Worm (Caenorhabditis elegans): ENCODE data around the gene K04C1.5.

The K04C1.5 gene

DNA sequence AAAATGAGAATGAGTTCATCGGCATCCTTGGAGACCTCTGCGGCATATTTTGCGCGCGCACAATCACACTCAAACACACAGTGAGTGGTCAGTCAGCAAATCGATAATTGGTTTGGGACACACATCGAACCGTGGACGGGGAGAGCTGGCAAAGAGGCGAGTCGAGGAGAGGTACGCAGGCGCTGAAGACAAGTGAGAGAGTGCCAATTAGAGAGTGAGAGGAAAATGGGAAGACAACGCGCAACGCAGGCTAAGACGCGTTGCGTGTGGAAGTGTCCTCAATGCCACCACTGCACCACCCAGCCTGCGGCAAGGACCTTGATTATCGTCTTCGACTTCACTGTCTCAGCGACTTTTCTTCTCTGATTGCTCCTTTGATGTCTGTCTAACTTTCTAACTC is 49.4 kb downstream of the K04C1.5 start (continued):
- TF ChIP-seq ceh-48 (tag; optimal IDR thresholded peaks at IDR 0.05) (peak; percentile 91), hlh-6 (tag; optimal IDR thresholded peaks at IDR 0.05) (no peak), ref-2 (tag; optimal IDR thresholded peaks at IDR 0.05) (peak; percentile 73), rnt-1 (tag; optimal IDR thresholded peaks at IDR 0.05) (peak; percentile 62), F13H6.1 (tag; optimal IDR thresholded peaks at IDR 0.05) (peak; percentile 9), pat-9 (tag; optimal IDR thresholded peaks at IDR 0.05) (no peak), ceh-22 (tag; optimal IDR thresholded peaks at IDR 0.05) (no peak), fax-1 (tag; optimal IDR thresholded peaks at IDR 0.05) (peak; percentile 41), sox-2 (GFP tag; IDR thresholded peaks at IDR 0.05) (no peak), hlh-30 (tag; optimal IDR thresholded peaks at IDR 0.05; ENCODE audit: insufficient read depth) (peak; percentile 37), mec-3 (tag; optimal IDR thresholded peaks at IDR 0.05; ENCODE audit: borderline replicate concordance) (no peak), K09A11.1 (tag; optimal IDR thresholded peaks at IDR 0.05; ENCODE audit: insufficient read depth) (no peak), odd-2 (tag; optimal IDR thresholded peaks at IDR 0.05) (no peak), ceh-2 (tag; optimal IDR thresholded peaks at IDR 0.05) (peak; percentile 60), che-1 (tag; optimal IDR thresholded peaks at IDR 0.05) (no peak), tbx-7 (tag; optimal IDR thresholded peaks at IDR 0.05) (no peak), Y22D7AL.16 (tag; optimal IDR thresholded peaks at IDR 0.05) (no peak), ceh-34 (tag; optimal IDR thresholded peaks at IDR 0.05) (peak; percentile 65), hlh-8 (tag; optimal IDR thresholded peaks at IDR 0.05) (no peak), unc-42 (tag; optimal IDR thresholded peaks at IDR 0.05) (peak; percentile 70), ceh-30 (tag; optimal IDR thresholded peaks at IDR 0.05) (no peak), ceh-24 (tag; optimal IDR thresholded peaks at IDR 0.05) (no peak), ceh-14 (tag; optimal IDR thresholded peaks at IDR 0.05) (peak; percentile 8), nfya-1 (tag; optimal IDR thresholded peaks at IDR 0.05) (peak; percentile 94), unc-3 (GFP tag; conservative IDR thresholded peaks at IDR 0.05) (no peak), unc-3 (tag; optimal IDR thresholded peaks at IDR 0.05) (no peak), pag-3 (tag; optimal IDR thresholded peaks at IDR 0.05; ENCODE audit: borderline replicate concordance) (no peak), pax-1 (tag; optimal IDR thresholded peaks at IDR 0.05) (no peak), C38D4.7 (GFP tag; optimal IDR thresholded peaks at IDR 0.05) (no peak), ceh-19 (GFP tag; optimal IDR thresholded peaks at IDR 0.05) (no peak), madf-2 (tag; optimal IDR thresholded peaks at IDR 0.05) (no peak), zip-5 (tag; optimal IDR thresholded peaks at IDR 0.05) (no peak), elt-2 (tag; optimal IDR thresholded peaks at IDR 0.05) (peak; percentile 4), ets-4 (tag; optimal IDR thresholded peaks at IDR 0.05) (no peak), sdc-2 (tag; optimal IDR thresholded peaks at IDR 0.05) (peak; percentile 75), fkh-6 (tag; optimal IDR thresholded peaks at IDR 0.05) (peak; percentile 30), C08G9.2 (tag; optimal IDR thresholded peaks at IDR 0.05) (peak; percentile 50), eyg-1 (tag; optimal IDR thresholded peaks at IDR 0.05) (peak; percentile 41), hlh-15 (tag; optimal IDR thresholded peaks at IDR 0.05) (no peak), dve-1 (tag; optimal IDR thresholded peaks at IDR 0.05) (no peak), ceh-6 (GFP tag; optimal IDR thresholded peaks at IDR 0.05) (no peak), ceh-18 (tag; optimal IDR thresholded peaks at IDR 0.05) (peak; percentile 74)

Data from whole organism, late embryonic.